Fruit fly (Drosophila melanogaster): Measurements from ENCODE around the gene frm.
A peak's percentile ranks its signal among the peaks of the same experiment; 100 is the strongest.

DNA sequence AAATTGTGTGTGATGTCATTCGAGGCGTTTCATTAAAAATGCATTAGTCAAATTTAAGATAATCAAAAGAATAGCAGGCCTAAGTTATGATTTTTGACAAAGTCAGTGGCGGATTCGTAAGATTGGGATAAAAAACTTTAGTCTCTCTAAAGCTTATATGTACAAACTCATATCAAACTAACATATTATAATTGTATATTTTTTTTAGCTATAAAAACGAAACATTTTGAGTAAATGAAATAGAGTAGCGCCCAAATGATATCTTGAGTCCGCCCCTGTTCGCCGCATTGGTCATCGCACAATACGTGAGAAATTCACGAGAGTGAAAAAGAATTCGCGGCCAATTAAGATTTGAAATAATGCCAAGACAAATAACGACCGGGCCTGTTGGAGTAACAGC is 3.4 kb upstream of the frm start:
- TF ChIP-seq Sox14 (GFP tag; optimal IDR thresholded peaks at IDR 0.05) (peak; percentile 1), CG3919 (GFP tag; optimal IDR thresholded peaks at IDR 0.05) (no peak), Eip75B (GFP tag; optimal IDR thresholded peaks at IDR 0.05) (peak; percentile 53), fkh (GFP tag; optimal IDR thresholded peaks at IDR 0.05) (no peak), CG3032 (tag; optimal IDR thresholded peaks at IDR 0.05) (peak; percentile 51), Gug (GFP tag; IDR thresholded peaks at IDR 0.05) (0 out of 2 replicates have a peak, but pooled peaks have one; percentile 22), Eip78C (GFP tag) (peak; percentile 78)

All from whole organism, prepupa.